Worm (Caenorhabditis elegans) whole organism, mixed stage, embryonic: ENCODE measurements around the gene ZK970.8.

Experiments used
- ces-1 ChIP-seq: fragments of 150-350 bp; optimal IDR thresholded peaks from 2 replicates; lab custom pipeline; 2014; ENCODE audit warnings: missing biosample characterization, missing genetic modification reagents, missing genetic modification characterization
- cnd-1 ChIP-seq: fragments of 200-800 bp; sonication (Bioruptor generic); optimal IDR thresholded peaks from 2 replicates; lab custom pipeline; 2018; ENCODE audit warnings: mild to moderate bottlenecking, missing genetic modification characterization, missing compliant biosample characterization
- elt-1 ChIP-seq: sonication (generic microtip); optimal IDR thresholded peaks from 2 replicates; lab custom pipeline; 2017; ENCODE audit warnings: missing genetic modification characterization, mild to moderate bottlenecking, missing compliant biosample characterization, antibody characterized with exemption, moderate library complexity, borderline replicate concordance; ENCODE audit not compliant: insufficient read depth
- elt-3 ChIP-seq: fragments of 150-350 bp; optimal IDR thresholded peaks from 2 replicates; lab custom pipeline; 2014; ENCODE audit warnings: missing biosample characterization, missing genetic modification characterization
- hlh-1 ChIP-seq: fragments of 150-350 bp; optimal IDR thresholded peaks from 2 replicates; lab custom pipeline; 2014; ENCODE audit warnings: missing biosample characterization, missing genetic modification reagents, missing genetic modification characterization
- nhr-2 ChIP-seq: fragments of 150-350 bp; optimal IDR thresholded peaks from 2 replicates; lab custom pipeline; 2014; ENCODE audit warnings: missing biosample characterization, missing genetic modification characterization
- nhr-237 ChIP-seq: fragments of 150-350 bp; optimal IDR thresholded peaks from 2 replicates; lab custom pipeline; 2014; ENCODE audit warnings: missing biosample characterization, missing genetic modification characterization
- nhr-76 ChIP-seq: sonication (generic microtip); optimal IDR thresholded peaks from 2 replicates; lab custom pipeline; 2017; ENCODE audit warnings: missing biosample characterization, missing genetic modification characterization
- pha-4 ChIP-seq: fragments of 150-350 bp; optimal IDR thresholded peaks from 2 replicates; lab custom pipeline; 2018; ENCODE audit warnings: missing biosample characterization, missing genetic modification reagents, missing genetic modification characterization
- snpc-4 ChIP-seq: fragments of 150-350 bp; optimal IDR thresholded peaks from 2 replicates; lab custom pipeline; 2014; ENCODE audit warnings: missing biosample characterization, missing genetic modification characterization
- ztf-11 ChIP-seq: fragments of 150-350 bp; optimal IDR thresholded peaks from 2 replicates; lab custom pipeline; 2014; ENCODE audit warnings: missing biosample characterization, missing genetic modification characterization

- TF ChIP-seq elt-3 (no peak), snpc-4 (tag; lab: Kevin White, UChicago) (no peak), ces-1 (GFP tag; lab: Kevin White, UChicago) (no peak), nhr-2 (tag; lab: Kevin White, UChicago) (no peak), ztf-11 (tag; lab: Kevin White, UChicago) (no peak), pha-4 (tag; lab: Kevin White, UChicago) (no peak), hlh-1 (tag; lab: Kevin White, UChicago) (no peak), cnd-1 (no peak), nhr-237 (tag; lab: Kevin White, UChicago) (no peak), nhr-76 (tag; lab: Kevin White, UChicago) (no peak), elt-1 (tag; lab: Kevin White, UChicago) (no peak)
Observed at ce11 chrII:10283145-10283544, 26.3 kb upstream of the ZK970.8 start.
